Fruit fly (Drosophila melanogaster) whole organism, pupa: ENCODE data around the gene CG17097.
A peak's percentile ranks its signal among the peaks of the same experiment; 100 is the strongest.

Experiments used
- CG12605 ChIP-seq: fragments of 200-800 bp; sonication (Bioruptor generic); IDR thresholded peaks from 2 replicates; pipeline ENCODE4 v1.3.6; 2022; ENCODE audit warnings: missing biosample characterization, missing genetic modification characterization
- CG15710 ChIP-seq: fragments of 200-800 bp; sonication (Bioruptor generic); optimal IDR thresholded peaks from 2 replicates; lab custom pipeline; 2018; ENCODE audit warnings: missing biosample characterization, mild to moderate bottlenecking, missing genetic modification characterization, moderate library complexity
- CG17806 ChIP-seq: fragments of 200-800 bp; sonication (Bioruptor generic); optimal IDR thresholded peaks from 2 replicates; lab custom pipeline; 2018; ENCODE audit warnings: missing biosample characterization, mild to moderate bottlenecking, missing genetic modification characterization, moderate library complexity
- CG34367 ChIP-seq: fragments of 200-800 bp; sonication (Bioruptor generic); optimal IDR thresholded peaks from 2 replicates; lab custom pipeline; 2018; ENCODE audit warnings: missing biosample characterization, mild to moderate bottlenecking, missing genetic modification characterization
- CG8301 ChIP-seq: fragments of 200-800 bp; sonication (Bioruptor generic); optimal IDR thresholded peaks from 2 replicates; lab custom pipeline; 2018; ENCODE audit warnings: missing biosample characterization, mild to moderate bottlenecking, missing genetic modification characterization
- CG9948 ChIP-seq: fragments of 200-800 bp; sonication (Bioruptor generic); optimal IDR thresholded peaks from 2 replicates; lab custom pipeline; 2018; ENCODE audit warnings: missing biosample characterization, mild to moderate bottlenecking, missing genetic modification characterization, moderate library complexity
- D1 ChIP-seq: fragments of 200-800 bp; sonication (Bioruptor generic); optimal IDR thresholded peaks from 2 replicates; lab custom pipeline; 2018; ENCODE audit warnings: missing biosample characterization, mild to moderate bottlenecking, missing genetic modification characterization, moderate library complexity
- Ets98B ChIP-seq: fragments of 200-800 bp; sonication (Bioruptor generic); IDR thresholded peaks from 2 replicates; pipeline ENCODE4 v1.3.6; 2022; ENCODE audit warnings: missing biosample characterization, missing genetic modification characterization
- Snoo ChIP-seq: fragments of 200-800 bp; sonication (Bioruptor generic); optimal IDR thresholded peaks from 3 replicates; lab custom pipeline; 2017; ENCODE audit warnings: missing biosample characterization, mild to moderate bottlenecking, missing genetic modification characterization, inconsistent platforms
- gl ChIP-seq: fragments of 200-800 bp; sonication (Bioruptor generic); optimal IDR thresholded peaks from 2 replicates; lab custom pipeline; 2018; ENCODE audit warnings: missing biosample characterization, mild to moderate bottlenecking, missing genetic modification characterization

- no peak for TF ChIP-seq Ets98B (GFP tag; lab: Robert Waterston, UW)
- no peak for TF ChIP-seq Snoo (tag; lab: Kevin White, UChicago)
- TF ChIP-seq CG12605: no peak
- no peak for TF ChIP-seq CG9948 (tag; lab: Kevin White, UChicago)
- TF ChIP-seq CG8301: no peak
- TF ChIP-seq D1 (tag; lab: Kevin White, UChicago): no peak
- no peak for TF ChIP-seq CG17806 (tag; lab: Kevin White, UChicago)
- TF ChIP-seq CG15710 (tag; lab: Kevin White, UChicago): no peak
- peak; percentile 25 for TF ChIP-seq CG34367
- no peak for TF ChIP-seq gl
Observed at dm6 chr2L:10632702-10633101, 13.5 kb upstream of the CG17097 start.
